Fruit fly (Drosophila melanogaster) whole organism, embryonic: ENCODE results near the gene CG2021.
A peak's percentile ranks its signal among the peaks of the same experiment; 100 is the strongest.

Experiments used
- CG1024 ChIP-seq: fragments of 200-800 bp; sonication (Bioruptor generic); IDR thresholded peaks from 2 replicates; pipeline ENCODE4 v1.3.6; 2022; ENCODE audit warnings: missing biosample characterization, missing genetic modification characterization
- CG10366 ChIP-seq: fragments of 200-800 bp; sonication (Bioruptor generic); IDR thresholded peaks from 2 replicates; pipeline ENCODE4 v1.3.6; 2022; ENCODE audit warnings: missing biosample characterization, missing genetic modification characterization
- CG10959 ChIP-seq: fragments of 200-800 bp; sonication (Bioruptor generic); IDR thresholded peaks from 2 replicates; pipeline ENCODE4 v1.3.6; 2022; ENCODE audit warnings: missing biosample characterization, missing genetic modification characterization
- CG11093 ChIP-seq: fragments of 200-800 bp; sonication (Bioruptor generic); IDR thresholded peaks from 3 replicates; pipeline ENCODE4 v1.3.6; 2022; ENCODE audit warnings: missing biosample characterization, missing genetic modification characterization
- CG13424 ChIP-seq: fragments of 200-800 bp; sonication (Bioruptor generic); optimal IDR thresholded peaks from 2 replicates; lab custom pipeline; 2019; ENCODE audit warnings: missing biosample characterization, mild to moderate bottlenecking, missing genetic modification characterization, moderate library complexity
- CG13775 ChIP-seq: fragments of 200-800 bp; sonication (Bioruptor generic); optimal IDR thresholded peaks from 3 replicates; lab custom pipeline; 2017; ENCODE audit warnings: missing biosample characterization, mild to moderate bottlenecking, missing genetic modification characterization
- CG15011 ChIP-seq: fragments of 200-800 bp; sonication (Bioruptor generic); optimal IDR thresholded peaks from 3 replicates; lab custom pipeline; 2018; ENCODE audit warnings: missing biosample characterization, mild to moderate bottlenecking, missing genetic modification characterization
- CG2875 ChIP-seq: fragments of 200-800 bp; sonication (Bioruptor generic); optimal IDR thresholded peaks from 2 replicates; lab custom pipeline; 2017; ENCODE audit warnings: missing biosample characterization, mild to moderate bottlenecking, missing genetic modification characterization, missing genetic modification reagents
- CG30403 ChIP-seq: fragments of 200-800 bp; sonication (Bioruptor generic); optimal IDR thresholded peaks from 3 replicates; lab custom pipeline; 2016; ENCODE audit warnings: missing biosample characterization, missing genetic modification characterization
- CG30431 ChIP-seq: fragments of 200-800 bp; sonication (Bioruptor generic); optimal IDR thresholded peaks from 2 replicates; lab custom pipeline; 2017; ENCODE audit warnings: missing biosample characterization, missing genetic modification characterization
- CG33557 ChIP-seq: fragments of 200-800 bp; sonication (Bioruptor generic); optimal IDR thresholded peaks from 2 replicates; lab custom pipeline; 2019; ENCODE audit warnings: missing biosample characterization, mild to moderate bottlenecking, missing genetic modification characterization, moderate library complexity
- CG34376 ChIP-seq: fragments of 200-800 bp; sonication (Bioruptor generic); optimal IDR thresholded peaks from 2 replicates; lab custom pipeline; 2018; ENCODE audit warnings: missing biosample characterization, mild to moderate bottlenecking, missing genetic modification characterization
- CG6813 ChIP-seq: fragments of 200-800 bp; sonication (Bioruptor generic); optimal IDR thresholded peaks from 2 replicates; lab custom pipeline; 2017; ENCODE audit warnings: missing biosample characterization, missing genetic modification characterization, mild to moderate bottlenecking, moderate library complexity, missing genetic modification reagents
- CG7987 ChIP-seq: fragments of 200-800 bp; sonication (Bioruptor generic); optimal IDR thresholded peaks from 2 replicates; lab custom pipeline; 2018; ENCODE audit warnings: missing biosample characterization, mild to moderate bottlenecking, missing genetic modification characterization, moderate library complexity
- CG8281 ChIP-seq: fragments of 200-800 bp; sonication (Bioruptor generic); optimal IDR thresholded peaks from 2 replicates; lab custom pipeline; 2018; ENCODE audit warnings: missing biosample characterization, mild to moderate bottlenecking, missing genetic modification characterization, moderate library complexity
- CG8924 ChIP-seq: fragments of 200-800 bp; optimal IDR thresholded peaks from 3 replicates; lab custom pipeline; 2019; ENCODE audit warnings: missing biosample characterization, mild to moderate bottlenecking, missing genetic modification characterization, moderate library complexity
- Camta ChIP-seq: fragments of 200-800 bp; sonication (Bioruptor generic); optimal IDR thresholded peaks from 2 replicates; lab custom pipeline; 2016; ENCODE audit warnings: missing biosample characterization, missing genetic modification characterization
- Dad ChIP-seq: fragments of 200-800 bp; sonication (Bioruptor generic); optimal IDR thresholded peaks from 3 replicates; lab custom pipeline; 2016; ENCODE audit warnings: missing biosample characterization, missing genetic modification characterization
- Dip3 ChIP-seq: fragments of 200-800 bp; sonication (Bioruptor generic); optimal IDR thresholded peaks from 3 replicates; lab custom pipeline; 2016; ENCODE audit warnings: missing biosample characterization, missing genetic modification characterization
- Doc2 ChIP-seq: fragments of 200-800 bp; sonication (Bioruptor generic); IDR thresholded peaks from 2 replicates; pipeline ENCODE4 v1.3.6; 2022; ENCODE audit warnings: missing biosample characterization, missing genetic modification characterization
- E2f2 ChIP-seq: fragments of 200-800 bp; sonication (Bioruptor generic); IDR thresholded peaks from 2 replicates; pipeline ENCODE4 v1.3.6; 2022; ENCODE audit warnings: missing biosample characterization, missing genetic modification characterization
- Eip74EF ChIP-seq, 2 experiments: fragments of 200-800 bp in 1 of 2; fragments of >200 bp in 1 of 2; sonication (Bioruptor generic) in 1 of 2; optimal IDR thresholded peaks; 2 replicates each; lab custom pipeline; 2017 to 2019; ENCODE audit warnings: missing biosample characterization in 2 of 2, missing genetic modification characterization in 2 of 2, mild to moderate bottlenecking in 1 of 2, moderate library complexity in 1 of 2
- Fer1 ChIP-seq: fragments of 200-800 bp; sonication (Bioruptor generic); optimal IDR thresholded peaks from 2 replicates; lab custom pipeline; 2017; ENCODE audit warnings: missing biosample characterization, mild to moderate bottlenecking, missing genetic modification characterization
- HHEX ChIP-seq: fragments of 200-800 bp; sonication (Bioruptor generic); optimal IDR thresholded peaks from 3 replicates; lab custom pipeline; 2017; ENCODE audit warnings: missing biosample characterization, mild to moderate bottlenecking, missing genetic modification characterization, missing genetic modification reagents
- HLHmδ ChIP-seq: fragments of 200-800 bp; sonication (Bioruptor generic); optimal IDR thresholded peaks from 2 replicates; lab custom pipeline; 2018; ENCODE audit warnings: missing biosample characterization, mild to moderate bottlenecking, missing genetic modification characterization, moderate library complexity
- Hand ChIP-seq: fragments of 200-800 bp; sonication (Bioruptor generic); optimal IDR thresholded peaks from 2 replicates; lab custom pipeline; 2017; ENCODE audit warnings: mild to moderate bottlenecking, missing biosample characterization, missing genetic modification reagents, missing genetic modification characterization
- Max ChIP-seq: fragments of 200-800 bp; sonication (Bioruptor generic); optimal IDR thresholded peaks from 2 replicates; lab custom pipeline; 2016; ENCODE audit warnings: missing biosample characterization, mild to moderate bottlenecking, missing genetic modification characterization
- Nf-YB ChIP-seq: fragments of 200-800 bp; sonication (Bioruptor generic); optimal IDR thresholded peaks from 3 replicates; lab custom pipeline; 2019; ENCODE audit warnings: missing biosample characterization, mild to moderate bottlenecking, missing genetic modification characterization, moderate library complexity
- Poxn ChIP-seq: fragments of 200-800 bp; sonication (Bioruptor generic); IDR thresholded peaks from 2 replicates; pipeline ENCODE4 v1.3.6; 2022; ENCODE audit warnings: missing biosample characterization, missing genetic modification characterization
- Ptx1 ChIP-seq: fragments of 200-800 bp; sonication (Bioruptor generic); IDR thresholded peaks from 2 replicates; pipeline ENCODE4 v1.3.6; 2022; ENCODE audit warnings: missing biosample characterization, missing genetic modification characterization
- Stat92E ChIP-seq, 3 experiments: fragments of >200 bp in 2 of 3; fragments of 200-800 bp in 1 of 3; sonication (Bioruptor generic) in 1 of 3; optimal IDR thresholded peaks; 2 replicates each; lab custom pipeline; 2017 to 2019; ENCODE audit warnings: missing biosample characterization in 3 of 3, missing genetic modification characterization in 3 of 3, mild to moderate bottlenecking in 1 of 3, moderate library complexity in 1 of 3
- Trl ChIP-seq, 3 experiments: fragments of >200 bp in 2 of 3; fragments of 200-800 bp in 1 of 3; sonication (Bioruptor generic) in 1 of 3; optimal IDR thresholded peaks; 2 replicates in 1 of 3; 3 replicates in 2 of 3; lab custom pipeline; 2016 to 2017; ENCODE audit warnings: missing biosample characterization in 1 of 3, missing genetic modification characterization in 1 of 3
- abd-A ChIP-seq: fragments of 200-800 bp; sonication (Bioruptor generic); optimal IDR thresholded peaks from 3 replicates; lab custom pipeline; 2019; ENCODE audit warnings: missing biosample characterization, mild to moderate bottlenecking, missing genetic modification characterization, moderate library complexity
- caup ChIP-seq: fragments of 200-800 bp; sonication (Bioruptor generic); optimal IDR thresholded peaks from 3 replicates; lab custom pipeline; 2017; ENCODE audit warnings: missing biosample characterization, mild to moderate bottlenecking, missing genetic modification characterization, moderate library complexity; ENCODE audit not compliant: severe bottlenecking
- chm ChIP-seq: fragments of 200-800 bp; sonication (Bioruptor generic); IDR thresholded peaks from 2 replicates; pipeline ENCODE4 v1.3.6; 2022; ENCODE audit warnings: missing biosample characterization, missing genetic modification characterization
- dm ChIP-seq: fragments of 200-800 bp; sonication (Bioruptor generic); optimal IDR thresholded peaks from 3 replicates; lab custom pipeline; 2016; ENCODE audit warnings: missing biosample characterization, missing genetic modification characterization
- ewg ChIP-seq: fragments of 200-800 bp; sonication (Bioruptor generic); optimal IDR thresholded peaks from 3 replicates; lab custom pipeline; 2017; ENCODE audit warnings: mild to moderate bottlenecking, missing biosample characterization, missing genetic modification reagents, missing genetic modification characterization
- gsb-n ChIP-seq: fragments of 200-800 bp; sonication (Bioruptor generic); optimal IDR thresholded peaks from 3 replicates; lab custom pipeline; 2018; ENCODE audit warnings: missing biosample characterization, mild to moderate bottlenecking, missing genetic modification characterization
- inv ChIP-seq: fragments of 200-800 bp; sonication (Bioruptor generic); IDR thresholded peaks from 2 replicates; pipeline ENCODE4 v1.3.6; 2022; ENCODE audit warnings: missing biosample characterization, missing genetic modification characterization; ENCODE audit not compliant: partially characterized antibody
- jing ChIP-seq: fragments of 200-800 bp; sonication (Bioruptor generic); optimal IDR thresholded peaks from 2 replicates; lab custom pipeline; 2018; ENCODE audit warnings: missing biosample characterization, mild to moderate bottlenecking, missing genetic modification characterization
- ken ChIP-seq: fragments of 200-800 bp; sonication (Bioruptor generic); IDR thresholded peaks from 3 replicates; pipeline ENCODE4 v1.3.6; 2022; ENCODE audit warnings: missing biosample characterization, missing genetic modification characterization
- lbe ChIP-seq: fragments of 200-800 bp; sonication (Bioruptor generic); optimal IDR thresholded peaks from 2 replicates; lab custom pipeline; 2016; ENCODE audit warnings: missing biosample characterization, mild to moderate bottlenecking, missing genetic modification characterization
- onecut ChIP-seq: fragments of 200-800 bp; sonication (Bioruptor generic); IDR thresholded peaks from 2 replicates; pipeline ENCODE4 v1.3.6; 2022; ENCODE audit warnings: missing biosample characterization, missing genetic modification characterization
- phol ChIP-seq: fragments of 200-800 bp; sonication (Bioruptor generic); optimal IDR thresholded peaks from 3 replicates; lab custom pipeline; 2018; ENCODE audit warnings: missing biosample characterization, mild to moderate bottlenecking, missing genetic modification characterization, moderate library complexity
- sd ChIP-seq: fragments of 200-800 bp; sonication (Bioruptor generic); optimal IDR thresholded peaks from 3 replicates; lab custom pipeline; 2018; ENCODE audit warnings: missing biosample characterization, mild to moderate bottlenecking, missing genetic modification characterization, moderate library complexity
- sna ChIP-seq: fragments of 200-800 bp; sonication (Bioruptor generic); IDR thresholded peaks from 2 replicates; pipeline ENCODE4 v1.3.6; 2022; ENCODE audit warnings: missing biosample characterization, missing genetic modification characterization; ENCODE audit not compliant: partially characterized antibody
- sr ChIP-seq: fragments of 200-800 bp; sonication (Bioruptor generic); IDR thresholded peaks from 3 replicates; pipeline ENCODE4 v1.3.6; 2022; ENCODE audit warnings: missing biosample characterization, missing genetic modification characterization
- vfl ChIP-seq: fragments of 200-800 bp; sonication (Bioruptor generic); optimal IDR thresholded peaks from 2 replicates; lab custom pipeline; 2016; ENCODE audit warnings: missing biosample characterization, missing genetic modification characterization
- z ChIP-seq: fragments of 200-800 bp; sonication (Bioruptor generic); IDR thresholded peaks from 3 replicates; pipeline ENCODE4 v1.3.6; 2022; ENCODE audit warnings: missing biosample characterization, missing genetic modification characterization

Gene CG2021

DNA sequence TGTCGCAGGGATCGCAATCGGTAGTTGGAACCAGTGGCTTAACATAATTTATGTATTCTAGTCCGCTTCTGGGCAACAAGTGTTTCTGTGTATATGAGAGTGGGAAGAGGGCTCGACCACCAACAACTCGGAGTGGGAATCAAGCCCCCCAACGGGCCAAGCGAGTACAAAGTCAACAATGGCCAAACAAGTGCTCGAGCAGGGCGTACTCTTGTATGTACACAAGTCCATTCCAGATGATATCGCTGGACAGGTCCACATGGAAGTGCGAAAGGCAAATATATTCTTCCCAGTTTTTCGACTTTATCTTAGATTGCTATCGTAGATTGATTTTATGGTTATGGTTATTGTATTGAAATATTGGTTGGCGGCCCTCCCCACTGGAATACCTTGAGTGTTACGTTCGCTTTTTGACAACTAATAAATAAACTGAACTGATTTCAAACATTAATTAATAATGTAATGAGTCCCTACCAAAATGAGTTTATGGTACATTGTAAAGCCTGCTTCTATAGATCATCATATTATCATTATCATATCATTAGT lies 34.6 kb downstream of the CG2021 start (continued):
- 0 out of 2 replicates have a peak, but pooled peaks have one; percentile 3 for TF ChIP-seq CG10366 (GFP tag; lab: Robert Waterston, UW)
- peak; percentile 17; the same call in 1 of the 3 replicates for TF ChIP-seq sr (GFP tag; lab: Robert Waterston, UW)
- TF ChIP-seq Stat92E (GFP tag; optimal IDR thresholded peaks at IDR 0.05; lab: Kevin White, UChicago), result no peak
- TF ChIP-seq Camta (GFP tag; lab: Kevin White, UChicago), result no peak
- TF ChIP-seq onecut, result peak; percentile 16
- TF ChIP-seq CG33557 (GFP tag; lab: Kevin White, UChicago), result peak; percentile 59
- peak; percentile 22; the same call in 1 of the 2 replicates for TF ChIP-seq CG1024 (GFP tag; lab: Robert Waterston, UW)
- TF ChIP-seq sd (tag; lab: Kevin White, UChicago), result no peak
- no peak for TF ChIP-seq Nf-YB (GFP tag; lab: Kevin White, UChicago)
- TF ChIP-seq E2f2 (GFP tag; lab: Robert Waterston, UW), result no peak
- TF ChIP-seq CG11093, result no peak
- no peak for TF ChIP-seq abd-A
- peak; percentile 8 for TF ChIP-seq CG7987
- no peak for TF ChIP-seq Hand (GFP tag; lab: Kevin White, UChicago)
- no peak for TF ChIP-seq Max (GFP tag; lab: Kevin White, UChicago)
- no peak for TF ChIP-seq lbe
- 0 out of 3 replicates have a peak, but pooled peaks have one; percentile 49 for TF ChIP-seq ken (GFP tag; lab: Robert Waterston, UW)
- no peak for TF ChIP-seq Ptx1 (GFP tag; lab: Robert Waterston, UW)
- no peak for TF ChIP-seq Poxn (GFP tag; lab: Robert Waterston, UW)
- no peak for TF ChIP-seq ewg (GFP tag; lab: Kevin White, UChicago)
- TF ChIP-seq dm (GFP tag; lab: Kevin White, UChicago), result no peak
- peak; percentile 77; the same call in 1 of the 2 replicates for TF ChIP-seq chm (GFP tag; lab: Robert Waterston, UW)
- peak; percentile 94 for TF ChIP-seq CG34376 (GFP tag; lab: Kevin White, UChicago)
- TF ChIP-seq z (GFP tag; lab: Robert Waterston, UW), result no peak
- TF ChIP-seq CG13775, result peak; percentile 1
- no peak for TF ChIP-seq CG30403 (GFP tag; lab: Kevin White, UChicago)
- TF ChIP-seq inv, result no peak
- no peak for TF ChIP-seq Dad (GFP tag; lab: Kevin White, UChicago)
- no peak for TF ChIP-seq jing (GFP tag; lab: Kevin White, UChicago)
- no peak for TF ChIP-seq CG8924 (tag; lab: Kevin White, UChicago)
- no peak for TF ChIP-seq Trl (optimal IDR thresholded peaks at IDR 0.05; lab: Kevin White, UChicago)
- TF ChIP-seq Trl (GFP tag; optimal IDR thresholded peaks at IDR 0.05; lab: Kevin White, UChicago), result peak; percentile 15
- no peak for TF ChIP-seq CG30431
- no peak for TF ChIP-seq CG13424 (tag; lab: Kevin White, UChicago)
- no peak for TF ChIP-seq vfl (GFP tag; lab: Kevin White, UChicago)
- peak; percentile 11 for TF ChIP-seq Fer1 (GFP tag; lab: Kevin White, UChicago)
- TF ChIP-seq Eip74EF (GFP tag; optimal IDR thresholded peaks at IDR 0.05; lab: Kevin White, UChicago), result no peak
- no peak for TF ChIP-seq CG10959
- no peak for TF ChIP-seq Doc2
- TF ChIP-seq CG15011 (GFP tag; lab: Kevin White, UChicago), result peak; percentile 1
- peak; percentile 27 for TF ChIP-seq caup
- no peak for TF ChIP-seq sna (GFP tag; lab: Robert Waterston, UW)
- TF ChIP-seq HHEX (GFP tag; lab: Kevin White, UChicago), result no peak
- peak; percentile 8 for TF ChIP-seq CG2875
- peak; percentile 35 for TF ChIP-seq HLHmδ (GFP tag; lab: Kevin White, UChicago)
- TF ChIP-seq gsb-n (tag; lab: Kevin White, UChicago), result peak; percentile 31
- peak; percentile 69 for TF ChIP-seq CG6813 (GFP tag; lab: Kevin White, UChicago)
- TF ChIP-seq CG8281 (tag; lab: Kevin White, UChicago), result peak; percentile 78
- no peak for TF ChIP-seq Dip3 (GFP tag; lab: Kevin White, UChicago)
- no peak for TF ChIP-seq phol (tag; lab: Kevin White, UChicago)
